Worm (Caenorhabditis elegans) whole organism, mixed stage, embryonic: ENCODE data around the gene glt-4.

Experiments
- M03D4.4 ChIP-seq: sonication (generic microtip); optimal IDR thresholded peaks from 2 replicates; lab custom pipeline; 2017; ENCODE audit warnings: mild to moderate bottlenecking, missing genetic modification characterization, missing compliant biosample characterization
- blmp-1 ChIP-seq: fragments of 150-350 bp; optimal IDR thresholded peaks from 2 replicates; lab custom pipeline; 2014; ENCODE audit warnings: missing biosample characterization, missing genetic modification characterization
- ceh-39 ChIP-seq: fragments of 150-350 bp; optimal IDR thresholded peaks from 2 replicates; lab custom pipeline; 2014; ENCODE audit warnings: missing biosample characterization, missing genetic modification characterization
- ceh-43 ChIP-seq: fragments of 200-800 bp; sonication (Bioruptor generic); optimal IDR thresholded peaks from 2 replicates; lab custom pipeline; 2018; ENCODE audit warnings: mild to moderate bottlenecking, missing genetic modification characterization, moderate library complexity, missing compliant biosample characterization
- ceh-83 ChIP-seq: fragments of 200-800 bp; sonication (Bioruptor generic); optimal IDR thresholded peaks from 2 replicates; lab custom pipeline; 2018; ENCODE audit warnings: mild to moderate bottlenecking, missing genetic modification characterization, missing compliant biosample characterization
- ces-1 ChIP-seq: fragments of 150-350 bp; optimal IDR thresholded peaks from 2 replicates; lab custom pipeline; 2014; ENCODE audit warnings: missing biosample characterization, missing genetic modification reagents, missing genetic modification characterization
- drap-1 ChIP-seq: fragments of 200-800 bp; sonication (Bioruptor generic); optimal IDR thresholded peaks from 3 replicates; lab custom pipeline; 2018; ENCODE audit warnings: mild to moderate bottlenecking, missing genetic modification characterization, missing compliant biosample characterization
- elt-1 ChIP-seq: sonication (generic microtip); optimal IDR thresholded peaks from 2 replicates; lab custom pipeline; 2017; ENCODE audit warnings: missing genetic modification characterization, mild to moderate bottlenecking, missing compliant biosample characterization, antibody characterized with exemption, moderate library complexity, borderline replicate concordance; ENCODE audit not compliant: insufficient read depth
- elt-3 ChIP-seq: fragments of 150-350 bp; optimal IDR thresholded peaks from 2 replicates; lab custom pipeline; 2014; ENCODE audit warnings: missing biosample characterization, missing genetic modification characterization
- flh-1 ChIP-seq: fragments of 200-800 bp; sonication (Bioruptor generic); optimal IDR thresholded peaks from 2 replicates; lab custom pipeline; 2018; ENCODE audit warnings: mild to moderate bottlenecking, missing genetic modification characterization, moderate library complexity, missing compliant biosample characterization
- ham-2 ChIP-seq: fragments of 200-800 bp; sonication (Bioruptor generic); optimal IDR thresholded peaks from 2 replicates; lab custom pipeline; 2018; ENCODE audit warnings: mild to moderate bottlenecking, missing genetic modification characterization, missing compliant biosample characterization
- hlh-1 ChIP-seq: fragments of 150-350 bp; optimal IDR thresholded peaks from 2 replicates; lab custom pipeline; 2014; ENCODE audit warnings: missing biosample characterization, missing genetic modification reagents, missing genetic modification characterization
- lin-13 ChIP-seq: fragments of 150-350 bp; optimal IDR thresholded peaks from 2 replicates; lab custom pipeline; 2014; ENCODE audit warnings: missing biosample characterization, missing genetic modification characterization
- lin-32 ChIP-seq: fragments of 200-800 bp; sonication (Bioruptor generic); optimal IDR thresholded peaks from 2 replicates; lab custom pipeline; 2018; ENCODE audit warnings: mild to moderate bottlenecking, missing genetic modification characterization, missing compliant biosample characterization
- lsy-2 ChIP-seq: fragments of 150-350 bp; optimal IDR thresholded peaks from 2 replicates; lab custom pipeline; 2014; ENCODE audit warnings: missing biosample characterization, missing genetic modification characterization
- mab-5 ChIP-seq: fragments of 150-350 bp; optimal IDR thresholded peaks from 2 replicates; lab custom pipeline; 2014; ENCODE audit warnings: missing biosample characterization, missing genetic modification characterization
- mep-1 ChIP-seq: fragments of 150-350 bp; optimal IDR thresholded peaks from 2 replicates; lab custom pipeline; 2017; ENCODE audit warnings: missing biosample characterization, missing genetic modification reagents, missing genetic modification characterization, inconsistent platforms
- mls-2 ChIP-seq: sonication (generic microtip); optimal IDR thresholded peaks from 2 replicates; lab custom pipeline; 2016; ENCODE audit warnings: mild to moderate bottlenecking, missing genetic modification characterization, moderate library complexity, missing compliant biosample characterization
- nhr-12 ChIP-seq: fragments of 150-350 bp; optimal IDR thresholded peaks from 2 replicates; lab custom pipeline; 2014; ENCODE audit warnings: missing biosample characterization, missing genetic modification characterization
- nhr-2 ChIP-seq: fragments of 150-350 bp; optimal IDR thresholded peaks from 2 replicates; lab custom pipeline; 2014; ENCODE audit warnings: missing biosample characterization, missing genetic modification characterization
- nhr-237 ChIP-seq: fragments of 150-350 bp; optimal IDR thresholded peaks from 2 replicates; lab custom pipeline; 2014; ENCODE audit warnings: missing biosample characterization, missing genetic modification characterization
- nhr-28 ChIP-seq: fragments of 150-350 bp; optimal IDR thresholded peaks from 2 replicates; lab custom pipeline; 2014; ENCODE audit warnings: missing biosample characterization, missing genetic modification characterization
- nhr-76 ChIP-seq: sonication (generic microtip); optimal IDR thresholded peaks from 2 replicates; lab custom pipeline; 2017; ENCODE audit warnings: missing biosample characterization, missing genetic modification characterization
- pha-4 ChIP-seq: fragments of 150-350 bp; optimal IDR thresholded peaks from 2 replicates; lab custom pipeline; 2018; ENCODE audit warnings: missing biosample characterization, missing genetic modification reagents, missing genetic modification characterization
- sem-2 ChIP-seq: fragments of 200-800 bp; sonication (Bioruptor generic); optimal IDR thresholded peaks from 2 replicates; lab custom pipeline; 2018; ENCODE audit warnings: mild to moderate bottlenecking, missing genetic modification characterization, missing compliant biosample characterization
- snpc-4 ChIP-seq: fragments of 150-350 bp; optimal IDR thresholded peaks from 2 replicates; lab custom pipeline; 2014; ENCODE audit warnings: missing biosample characterization, missing genetic modification characterization
- sptf-1 ChIP-seq: sonication (generic microtip); optimal IDR thresholded peaks from 2 replicates; lab custom pipeline; 2017; ENCODE audit warnings: mild to moderate bottlenecking, missing genetic modification characterization, moderate library complexity, missing compliant biosample characterization
- unc-39 ChIP-seq: fragments of 150-350 bp; optimal IDR thresholded peaks from 2 replicates; lab custom pipeline; 2014; ENCODE audit warnings: missing biosample characterization, missing genetic modification characterization
- unc-62 ChIP-seq: fragments of 150-350 bp; optimal IDR thresholded peaks from 2 replicates; lab custom pipeline; 2014; ENCODE audit warnings: missing biosample characterization, missing genetic modification reagents, missing genetic modification characterization
- zip-8 ChIP-seq: fragments of 150-350 bp; optimal IDR thresholded peaks from 2 replicates; lab custom pipeline; 2014; ENCODE audit warnings: missing biosample characterization, missing genetic modification characterization

Gene glt-4

ce11 chrX:6403122-6403521 lies at the start of gene glt-4:
glt-4 (plus strand) TSS chrX:6403422.
- TF ChIP-seq pha-4 (tag; lab: Kevin White, UChicago) (no peak), nhr-28 (no peak), ceh-43 (no peak), M03D4.4 (tag; lab: Kevin White, UChicago) (no peak), ham-2 (GFP tag; lab: Kevin White, UChicago) (no peak), ceh-39 (tag; lab: Kevin White, UChicago) (no peak), mls-2 (tag; lab: Kevin White, UChicago) (no peak), ces-1 (GFP tag; lab: Kevin White, UChicago) (no peak)

- TF ChIP-seq lin-13 (no peak), mab-5 (tag; lab: Kevin White, UChicago) (no peak), unc-39 (tag; lab: Kevin White, UChicago) (no peak), M03D4.4 (tag; lab: Kevin White, UChicago) (no peak), mls-2 (tag; lab: Kevin White, UChicago) (no peak), sem-2 (no peak), sptf-1 (tag; lab: Kevin White, UChicago) (no peak), ceh-83 (GFP tag; lab: Kevin White, UChicago) (no peak), ceh-39 (tag; lab: Kevin White, UChicago) (no peak), elt-3 (tag; lab: Kevin White, UChicago) (no peak), nhr-28 (no peak)
Measured at ce11 chrX:6353763-6354162, 49.5 kb upstream of the glt-4 start.

- no peak for TF ChIP-seq flh-1
- no peak for TF ChIP-seq snpc-4 (tag; lab: Kevin White, UChicago)
- TF ChIP-seq hlh-1 (tag; lab: Kevin White, UChicago): no peak
- no peak for TF ChIP-seq mep-1 (tag; lab: Kevin White, UChicago)
- no peak for TF ChIP-seq nhr-237 (tag; lab: Kevin White, UChicago)
- no peak for TF ChIP-seq lin-32 (GFP tag; lab: Kevin White, UChicago)
- TF ChIP-seq unc-39 (tag; lab: Kevin White, UChicago): no peak
- TF ChIP-seq ham-2 (GFP tag; lab: Kevin White, UChicago): no peak
- TF ChIP-seq nhr-12 (tag; lab: Kevin White, UChicago): no peak
- no peak for TF ChIP-seq nhr-2 (tag; lab: Kevin White, UChicago)
- no peak for TF ChIP-seq lsy-2 (tag; lab: Kevin White, UChicago)
- TF ChIP-seq mls-2 (tag; lab: Kevin White, UChicago): no peak
- no peak for TF ChIP-seq pha-4 (tag; lab: Kevin White, UChicago)
- TF ChIP-seq, all 35 proteins: peak for 0
Measured at ce11 chrX:6355030-6355635, 48.1 kb upstream of the glt-4 start, which contains the start of gene C03B1.5. C03B1.5 (plus strand) TSS chrX:6355585.

- no peak for TF ChIP-seq nhr-28
- TF ChIP-seq ceh-43: no peak
- no peak for TF ChIP-seq nhr-237 (tag; lab: Kevin White, UChicago)
- no peak for TF ChIP-seq unc-62 (GFP tag; lab: Kevin White, UChicago)
- TF ChIP-seq blmp-1: no peak
- no peak for TF ChIP-seq ceh-83 (GFP tag; lab: Kevin White, UChicago)
- no peak for TF ChIP-seq hlh-1 (tag; lab: Kevin White, UChicago)
- TF ChIP-seq mep-1 (tag; lab: Kevin White, UChicago): no peak
- TF ChIP-seq lsy-2 (tag; lab: Kevin White, UChicago): no peak
- TF ChIP-seq sem-2: no peak
- TF ChIP-seq M03D4.4 (tag; lab: Kevin White, UChicago): no peak
- TF ChIP-seq elt-1 (tag; lab: Kevin White, UChicago): no peak
- no peak for TF ChIP-seq lin-13
- TF ChIP-seq nhr-76 (tag; lab: Kevin White, UChicago): no peak
Measured at ce11 chrX:6357772-6358171, 45.5 kb upstream of the glt-4 start, which contains the start of gene C03B1.10. C03B1.10 (minus strand) TSS chrX:6357872.

- no peak for TF ChIP-seq zip-8 (tag; lab: Kevin White, UChicago)
- no peak for TF ChIP-seq sptf-1 (tag; lab: Kevin White, UChicago)
- no peak for TF ChIP-seq mls-2 (tag; lab: Kevin White, UChicago)
- no peak for TF ChIP-seq drap-1 (GFP tag; lab: Kevin White, UChicago)
- TF ChIP-seq mab-5 (tag; lab: Kevin White, UChicago): no peak
Measured at ce11 chrX:6360077-6360476, 43.1 kb upstream of the glt-4 start.
